Worm (Caenorhabditis elegans): ENCODE results near the gene odr-2.
A peak's percentile ranks its signal among the peaks of the same experiment; 100 is the strongest.

DNA sequence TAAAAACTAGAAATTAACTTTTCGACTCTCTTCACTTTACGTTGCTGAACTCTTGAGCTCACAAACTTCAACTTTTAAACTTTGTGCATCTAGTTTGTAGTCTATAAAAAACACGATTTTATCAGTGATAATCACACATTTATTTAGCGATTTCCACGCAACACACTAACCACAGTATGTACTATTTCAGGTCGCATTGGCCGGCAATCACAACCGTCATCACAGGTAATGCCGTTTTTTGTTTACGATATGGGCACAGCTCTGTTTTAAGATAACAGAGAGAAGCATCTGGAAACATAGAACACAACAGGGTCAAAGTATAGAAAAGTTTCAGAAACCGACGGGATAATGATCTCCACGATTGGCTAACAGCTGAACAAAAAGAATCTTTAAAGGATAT, 27.2 kb upstream of the odr-2 start:
- TF ChIP-seq nhr-76 (tag; optimal IDR thresholded peaks at IDR 0.05), result no peak
- peak; percentile 57 for TF ChIP-seq elt-2 (tag; optimal IDR thresholded peaks at IDR 0.05)
